Worm (Caenorhabditis elegans): ENCODE results near the gene Y61A9LA.3.

- TF ChIP-seq ztf-29 (GFP tag; IDR thresholded peaks at IDR 0.05) (no peak), flt-1 (GFP tag; IDR thresholded peaks at IDR 0.05) (no peak), ref-1 (GFP tag; conservative IDR thresholded peaks at IDR 0.05) (no peak), cog-1 (tag; optimal IDR thresholded peaks at IDR 0.05) (no peak), med-1 (GFP tag; optimal IDR thresholded peaks at IDR 0.05; ENCODE audit: insufficient read depth) (no peak), klf-2 (GFP tag; conservative IDR thresholded peaks at IDR 0.05) (no peak), tab-1 (GFP tag; IDR thresholded peaks at IDR 0.05) (no peak), T22C8.4 (GFP tag; IDR thresholded peaks at IDR 0.05) (no peak)
These were observed 55.4 kb downstream of the Y61A9LA.3 start for ce11 chrV:4626344-4626743.

All from whole organism, midembryonic.